Worm (Caenorhabditis elegans) whole organism, early embryonic: ENCODE data around the gene str-78.

Experiments used
- B0310.2 ChIP-seq: sonication (generic microtip); optimal IDR thresholded peaks from 2 replicates; lab custom pipeline; 2016; ENCODE audit warnings: mild to moderate bottlenecking, missing genetic modification characterization, missing compliant biosample characterization
- F13C5.2 ChIP-seq: sonication (generic microtip); optimal IDR thresholded peaks from 2 replicates; lab custom pipeline; 2017; ENCODE audit warnings: mild to moderate bottlenecking, missing genetic modification characterization, inconsistent platforms, missing compliant biosample characterization
- aly-1 ChIP-seq: sonication (generic microtip); optimal IDR thresholded peaks from 2 replicates; lab custom pipeline; 2016; ENCODE audit warnings: missing genetic modification characterization, missing compliant biosample characterization
- ama-1 ChIP-seq: fragments of 150-350 bp; optimal IDR thresholded peaks from 2 replicates; lab custom pipeline; 2014
- ceh-13 ChIP-seq: fragments of 200-800 bp; sonication (Bioruptor generic); optimal IDR thresholded peaks from 2 replicates; lab custom pipeline; 2018; ENCODE audit warnings: mild to moderate bottlenecking, missing genetic modification characterization, missing compliant biosample characterization
- ceh-36 ChIP-seq: sonication (generic microtip); optimal IDR thresholded peaks from 2 replicates; lab custom pipeline; 2016; ENCODE audit warnings: missing genetic modification characterization, inconsistent platforms, missing compliant biosample characterization
- ets-7 ChIP-seq: sonication (generic microtip); optimal IDR thresholded peaks from 2 replicates; lab custom pipeline; 2016; ENCODE audit warnings: missing genotype, missing genetic modification characterization, missing compliant biosample characterization
- flt-1 ChIP-seq: fragments of 200-800 bp; sonication (Bioruptor generic); IDR thresholded peaks from 2 replicates; pipeline ENCODE4 v1.3.6; 2022; ENCODE audit warnings: missing genetic modification characterization, missing compliant biosample characterization
- hmbx-1 ChIP-seq: sonication (generic microtip); optimal IDR thresholded peaks from 2 replicates; lab custom pipeline; 2016; ENCODE audit warnings: mild to moderate bottlenecking, missing genetic modification characterization, missing compliant biosample characterization
- hmg-4 ChIP-seq: fragments of 200-800 bp; sonication (Bioruptor generic); optimal IDR thresholded peaks from 2 replicates; lab custom pipeline; 2018; ENCODE audit warnings: mild to moderate bottlenecking, missing genetic modification characterization, missing compliant biosample characterization
- hnd-1 ChIP-seq: sonication (generic microtip); optimal IDR thresholded peaks from 2 replicates; lab custom pipeline; 2016; ENCODE audit warnings: missing genetic modification characterization, missing compliant biosample characterization
- pes-1 ChIP-seq: fragments of 200-800 bp; sonication (Bioruptor generic); IDR thresholded peaks from 2 replicates; pipeline ENCODE4 v1.3.6; 2022; ENCODE audit warnings: missing genetic modification reagents, missing genetic modification characterization, missing compliant biosample characterization
- scrt-1 ChIP-seq: fragments of 200-800 bp; sonication (Bioruptor generic); IDR thresholded peaks from 2 replicates; pipeline ENCODE4 v1.3.6; 2022; ENCODE audit warnings: missing genetic modification characterization, missing compliant biosample characterization
- sea-1 ChIP-seq: fragments of 200-800 bp; sonication (Bioruptor generic); conservative IDR thresholded peaks from 2 replicates; pipeline ENCODE4 v1.3.6; 2022; ENCODE audit warnings: missing genetic modification characterization, missing compliant biosample characterization
- tbx-11 ChIP-seq: fragments of 200-800 bp; sonication (Bioruptor generic); IDR thresholded peaks from 2 replicates; pipeline ENCODE4 v1.3.6; 2022; ENCODE audit warnings: missing genetic modification characterization, missing compliant biosample characterization
- tbx-37 ChIP-seq: fragments of 200-800 bp; sonication (Bioruptor generic); conservative IDR thresholded peaks from 2 replicates; pipeline ENCODE4 v1.3.6; 2022; ENCODE audit warnings: missing genetic modification reagents, missing genetic modification characterization, missing compliant biosample characterization
- tra-4 ChIP-seq: sonication (generic microtip); optimal IDR thresholded peaks from 2 replicates; lab custom pipeline; 2017; ENCODE audit warnings: missing genetic modification characterization, missing compliant biosample characterization

The str-78 gene

DNA sequence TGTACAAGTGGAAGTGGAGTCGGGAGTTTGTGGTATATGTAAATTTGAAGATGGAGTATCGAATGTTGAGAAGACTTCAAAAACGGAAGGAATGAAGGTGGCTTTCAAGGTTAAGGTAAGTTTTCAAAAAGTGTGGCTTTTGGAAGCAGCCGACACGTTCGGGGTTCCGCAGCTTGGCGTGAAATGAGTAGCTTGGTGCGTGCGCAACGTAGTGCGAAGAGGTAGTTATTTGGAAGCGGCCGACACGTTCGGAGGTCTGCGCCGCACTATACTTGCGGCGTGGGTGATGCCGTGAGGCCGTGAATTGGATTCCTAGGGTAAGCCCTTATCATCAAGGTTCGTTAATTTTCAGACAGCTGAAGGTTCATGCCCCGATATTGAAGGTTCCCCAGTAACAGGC, 26.3 kb downstream of the str-78 start, which contains the start of gene clec-189:
Gene clec-189 (plus strand): TSS at position 92 of the 400 bp plus-strand sequence.
- TF ChIP-seq scrt-1 (GFP tag; lab: Robert Waterston, UW) = no peak
- TF ChIP-seq tra-4 (tag; lab: Kevin White, UChicago) = no peak
- no peak for TF ChIP-seq tbx-11 (GFP tag; lab: Robert Waterston, UW)
- TF ChIP-seq ama-1 (lab: Kevin White, UChicago) = no peak
- TF ChIP-seq ceh-36 = no peak
- TF ChIP-seq B0310.2 (tag; lab: Kevin White, UChicago) = no peak
- TF ChIP-seq tbx-37 (GFP tag; lab: Robert Waterston, UW) = no peak
- no peak for TF ChIP-seq hmg-4 (GFP tag; lab: Kevin White, UChicago)
- TF ChIP-seq flt-1 = no peak
- no peak for TF ChIP-seq ets-7
- no peak for TF ChIP-seq F13C5.2 (tag; lab: Kevin White, UChicago)
- TF ChIP-seq aly-1 (tag; lab: Kevin White, UChicago) = no peak
- TF ChIP-seq ceh-13 (GFP tag; lab: Kevin White, UChicago) = no peak
- TF ChIP-seq hnd-1 (tag; lab: Kevin White, UChicago) = no peak
- no peak for TF ChIP-seq sea-1 (GFP tag; lab: Robert Waterston, UW)
- TF ChIP-seq hmbx-1 = no peak
- TF ChIP-seq pes-1 (GFP tag; lab: Robert Waterston, UW) = no peak

DNA sequence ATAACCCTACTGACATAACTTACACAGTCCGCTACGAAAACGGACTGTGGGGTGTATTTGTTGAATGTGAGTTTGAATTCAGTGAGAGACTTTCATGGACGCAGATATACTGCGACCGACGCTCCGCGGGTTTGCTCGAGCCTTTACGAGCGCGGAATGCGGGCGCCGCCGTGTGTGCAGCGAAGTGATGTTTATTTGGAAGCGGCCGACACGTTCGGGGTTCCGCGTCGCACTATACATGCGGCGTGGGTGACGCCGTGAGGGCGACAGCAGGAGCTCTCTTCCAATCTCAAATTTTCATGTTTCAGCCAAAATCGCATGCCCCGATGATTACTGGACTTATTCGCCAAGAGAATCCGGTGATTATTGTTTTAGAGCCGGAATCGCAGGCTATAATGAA, 27.7 kb downstream of the str-78 start:
- TF ChIP-seq hmg-4 (GFP tag; lab: Kevin White, UChicago) = no peak
- no peak for TF ChIP-seq sea-1 (GFP tag; lab: Robert Waterston, UW)
- TF ChIP-seq hmbx-1 = no peak
- TF ChIP-seq B0310.2 (tag; lab: Kevin White, UChicago) = no peak
- TF ChIP-seq F13C5.2 (tag; lab: Kevin White, UChicago) = no peak
- no peak for TF ChIP-seq ceh-36
- TF ChIP-seq ama-1 (lab: Kevin White, UChicago) = no peak
- TF ChIP-seq tbx-11 (GFP tag; lab: Robert Waterston, UW) = no peak
- TF ChIP-seq scrt-1 (GFP tag; lab: Robert Waterston, UW) = no peak
- TF ChIP-seq aly-1 (tag; lab: Kevin White, UChicago) = no peak
- TF ChIP-seq tra-4 (tag; lab: Kevin White, UChicago) = no peak
- no peak for TF ChIP-seq tbx-37 (GFP tag; lab: Robert Waterston, UW)
- no peak for TF ChIP-seq flt-1

DNA sequence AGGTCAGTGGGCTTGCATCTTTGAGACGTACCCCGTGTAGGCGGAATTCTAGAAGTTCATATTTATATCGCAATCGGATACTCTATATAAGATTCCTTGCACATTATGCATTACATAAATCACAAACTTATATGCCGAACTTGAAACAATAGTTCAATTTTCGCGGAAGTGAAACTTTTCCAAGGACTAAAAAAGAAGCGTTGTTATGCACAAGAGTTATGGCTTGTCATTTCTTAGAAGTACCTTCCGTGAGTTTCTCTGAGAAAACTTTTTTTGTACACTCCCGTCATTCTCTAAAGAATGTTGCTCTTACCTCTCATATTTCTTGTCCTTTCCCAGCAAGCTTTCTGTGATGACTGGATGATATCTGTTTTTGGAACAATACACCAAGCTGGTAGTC, 28.6 kb downstream of the str-78 start, which contains the start of gene M199.136:
Gene M199.136 (plus strand): TSS at position 301 of the 400 bp plus-strand sequence.
- TF ChIP-seq hmg-4 (GFP tag; lab: Kevin White, UChicago) = no peak
- no peak for TF ChIP-seq ceh-36
- TF ChIP-seq sea-1 (GFP tag; lab: Robert Waterston, UW) = no peak
- TF ChIP-seq tbx-11 (GFP tag; lab: Robert Waterston, UW) = no peak
- no peak for TF ChIP-seq tbx-37 (GFP tag; lab: Robert Waterston, UW)
- no peak for TF ChIP-seq scrt-1 (GFP tag; lab: Robert Waterston, UW)
- no peak for TF ChIP-seq tra-4 (tag; lab: Kevin White, UChicago)
- TF ChIP-seq ets-7 = no peak

DNA sequence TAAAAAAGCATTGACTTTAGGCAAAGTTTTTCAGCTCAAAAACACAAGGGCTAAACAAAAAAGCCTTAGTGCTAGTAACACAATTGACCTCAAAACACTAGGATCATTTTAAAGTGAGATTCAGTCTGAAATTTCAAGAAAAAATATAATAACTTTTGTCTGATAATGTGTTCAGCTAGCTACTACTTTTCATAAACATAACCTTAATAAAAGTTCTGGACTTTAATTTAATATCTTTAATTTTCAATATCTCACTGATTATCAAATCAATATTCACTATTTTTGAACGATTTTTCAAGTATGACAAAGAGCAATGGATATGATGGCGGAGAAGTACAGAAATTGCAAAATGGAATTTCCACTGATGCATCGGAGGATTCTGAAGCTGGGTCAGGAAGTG, 32.7 kb downstream of the str-78 start, which contains the start of gene M199.135:
Gene M199.135 (plus strand): TSS at position 301 of the 400 bp plus-strand sequence.
- TF ChIP-seq scrt-1 (GFP tag; lab: Robert Waterston, UW) = no peak
- no peak for TF ChIP-seq ama-1 (lab: Kevin White, UChicago)
- TF ChIP-seq hmg-4 (GFP tag; lab: Kevin White, UChicago) = no peak
- no peak for TF ChIP-seq tra-4 (tag; lab: Kevin White, UChicago)
- TF ChIP-seq ceh-13 (GFP tag; lab: Kevin White, UChicago) = no peak

DNA sequence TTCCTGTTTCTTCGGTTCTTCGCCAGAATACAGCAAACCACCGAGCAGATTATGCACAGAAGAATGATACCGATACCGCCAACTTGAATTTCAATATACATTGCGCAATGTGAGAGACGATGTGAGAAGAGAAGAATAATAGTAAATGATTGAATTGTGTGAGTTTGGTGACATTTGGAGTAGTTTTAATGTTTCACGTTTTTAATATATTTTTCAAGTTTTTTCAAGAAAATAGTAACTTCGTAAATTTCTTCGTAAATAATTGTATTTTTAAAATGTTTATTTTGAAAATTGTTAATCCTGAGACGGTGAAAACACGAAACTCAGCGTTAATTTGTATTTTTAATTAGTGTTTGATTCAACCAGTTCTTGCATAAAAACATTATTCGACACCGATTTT, 33.9 kb downstream of the str-78 start, which contains the start of gene M199.134:
Gene M199.134 (minus strand): TSS at position 101 of the 400 bp plus-strand sequence.
- no peak for TF ChIP-seq ets-7
- no peak for TF ChIP-seq pes-1 (GFP tag; lab: Robert Waterston, UW)
- TF ChIP-seq ceh-36 = no peak
- TF ChIP-seq hnd-1 (tag; lab: Kevin White, UChicago) = no peak
- TF ChIP-seq sea-1 (GFP tag; lab: Robert Waterston, UW) = no peak
- no peak for TF ChIP-seq hmbx-1
- TF ChIP-seq ama-1 (lab: Kevin White, UChicago) = no peak
- no peak for TF ChIP-seq hmg-4 (GFP tag; lab: Kevin White, UChicago)
- TF ChIP-seq F13C5.2 (tag; lab: Kevin White, UChicago) = no peak
- TF ChIP-seq tbx-11 (GFP tag; lab: Robert Waterston, UW) = no peak
- no peak for TF ChIP-seq aly-1 (tag; lab: Kevin White, UChicago)
- no peak for TF ChIP-seq flt-1
- TF ChIP-seq B0310.2 (tag; lab: Kevin White, UChicago) = no peak
- TF ChIP-seq scrt-1 (GFP tag; lab: Robert Waterston, UW) = no peak
- no peak for TF ChIP-seq tbx-37 (GFP tag; lab: Robert Waterston, UW)
- no peak for TF ChIP-seq ceh-13 (GFP tag; lab: Kevin White, UChicago)

DNA sequence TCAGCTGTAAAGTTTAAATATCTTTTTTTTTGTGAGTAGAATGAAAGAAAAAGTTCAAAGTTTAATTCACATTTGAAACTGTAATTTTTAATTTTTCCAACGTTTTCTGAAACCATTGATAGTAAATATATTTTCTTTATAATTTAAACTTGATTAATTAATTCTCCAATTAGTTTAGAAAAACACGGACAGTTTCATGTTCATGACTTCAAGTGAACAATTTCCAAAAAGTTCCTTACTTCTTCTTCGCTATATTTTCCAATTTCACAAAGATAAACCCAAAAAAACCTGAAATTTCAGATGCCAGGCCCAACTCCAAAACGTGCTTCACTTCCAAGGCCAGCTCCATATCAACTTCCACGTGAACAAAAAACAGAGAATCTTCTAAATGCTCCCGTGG, 38.5 kb downstream of the str-78 start, which contains the start of gene M199.2:
Gene M199.2 (plus strand): TSS at position 301 of the 400 bp plus-strand sequence.
- TF ChIP-seq ama-1 (lab: Kevin White, UChicago) (no peak), aly-1 (tag; lab: Kevin White, UChicago) (no peak), tbx-37 (GFP tag; lab: Robert Waterston, UW) (no peak), hmbx-1 (no peak), ceh-13 (GFP tag; lab: Kevin White, UChicago) (no peak), ceh-36 (no peak), F13C5.2 (tag; lab: Kevin White, UChicago) (no peak), scrt-1 (GFP tag; lab: Robert Waterston, UW) (no peak)

DNA sequence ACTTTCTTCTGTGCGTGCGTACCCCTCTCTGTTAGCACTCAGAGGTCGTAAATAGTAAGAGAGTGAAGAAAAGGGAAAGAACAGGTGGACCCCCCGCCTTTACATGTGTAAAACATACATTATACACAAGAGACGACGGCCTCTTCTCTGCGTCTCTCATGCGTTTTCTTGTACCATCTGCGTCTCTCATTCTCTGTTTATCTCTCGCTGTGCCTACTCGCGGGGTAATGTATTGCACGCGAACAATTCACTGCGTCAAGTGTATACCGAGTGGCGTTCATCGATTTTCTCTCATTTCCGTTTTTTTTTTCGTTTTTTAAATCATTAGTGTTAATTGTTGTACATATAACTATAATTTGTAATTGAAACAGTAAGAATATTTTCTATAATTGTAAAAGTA, 39.8 kb downstream of the str-78 start:
- peak; percentile 31 for TF ChIP-seq F13C5.2 (tag; lab: Kevin White, UChicago)
- TF ChIP-seq tbx-11 (GFP tag; lab: Robert Waterston, UW) = no peak
- TF ChIP-seq aly-1 (tag; lab: Kevin White, UChicago) = no peak
